Worm (Caenorhabditis elegans): ENCODE measurements around the gene tag-343.
A peak's percentile ranks its signal among the peaks of the same experiment; 100 is the strongest.

tag-343 gene

ce11 chrX:16689852-16690473 is 15.4 kb upstream of the tag-343 start:
- TF ChIP-seq sox-2 (GFP tag; IDR thresholded peaks at IDR 0.05) (no peak), dve-1 (tag; optimal IDR thresholded peaks at IDR 0.05) (no peak), Y22D7AL.16 (tag; optimal IDR thresholded peaks at IDR 0.05) (no peak), C38D4.7 (GFP tag; optimal IDR thresholded peaks at IDR 0.05) (no peak), ama-1 (optimal IDR thresholded peaks at IDR 0.05) (no peak), mec-3 (tag; optimal IDR thresholded peaks at IDR 0.05; ENCODE audit: borderline replicate concordance) (no peak), pha-4 (tag; optimal IDR thresholded peaks at IDR 0.05) (no peak), pha-2 (tag; optimal IDR thresholded peaks at IDR 0.05) (no peak), zip-5 (tag; optimal IDR thresholded peaks at IDR 0.05) (no peak), ceh-6 (GFP tag; optimal IDR thresholded peaks at IDR 0.05) (no peak), ceh-9 (tag; optimal IDR thresholded peaks at IDR 0.05) (no peak), elt-2 (tag; optimal IDR thresholded peaks at IDR 0.05) (no peak), fkh-6 (tag; optimal IDR thresholded peaks at IDR 0.05) (no peak), ceh-19 (GFP tag; optimal IDR thresholded peaks at IDR 0.05) (no peak), lim-6 (tag; optimal IDR thresholded peaks at IDR 0.05) (no peak), ceh-48 (tag; optimal IDR thresholded peaks at IDR 0.05) (no peak), ceh-24 (tag; optimal IDR thresholded peaks at IDR 0.05) (no peak), pat-9 (tag; optimal IDR thresholded peaks at IDR 0.05) (no peak), madf-2 (tag; optimal IDR thresholded peaks at IDR 0.05) (no peak)

ce11 chrX:16687945-16688344 is 13.4 kb upstream of the tag-343 start, which contains the start of gene F22H10.11:
F22H10.11 (minus strand) TSS chrX:16688045.
- no peak for TF ChIP-seq hlh-13 (GFP tag; optimal IDR thresholded peaks at IDR 0.05)
- no peak for TF ChIP-seq ceh-19 (GFP tag; optimal IDR thresholded peaks at IDR 0.05)
- TF ChIP-seq Y22D7AL.16 (tag; optimal IDR thresholded peaks at IDR 0.05): no peak
- TF ChIP-seq gmeb-2 (tag; optimal IDR thresholded peaks at IDR 0.05): no peak
- TF ChIP-seq hlh-8 (tag; optimal IDR thresholded peaks at IDR 0.05): no peak
- TF ChIP-seq K09A11.1 (tag; optimal IDR thresholded peaks at IDR 0.05; ENCODE audit: insufficient read depth): no peak
- TF ChIP-seq ref-2 (tag; optimal IDR thresholded peaks at IDR 0.05): no peak
- TF ChIP-seq ahr-1 (tag; optimal IDR thresholded peaks at IDR 0.05): no peak
- TF ChIP-seq unc-42 (tag; optimal IDR thresholded peaks at IDR 0.05): no peak
- TF ChIP-seq pat-9 (tag; optimal IDR thresholded peaks at IDR 0.05): no peak
- no peak for TF ChIP-seq dmd-4 (tag; optimal IDR thresholded peaks at IDR 0.05; ENCODE audit: borderline replicate concordance)
- TF ChIP-seq pha-2 (tag; optimal IDR thresholded peaks at IDR 0.05): no peak
- TF ChIP-seq unc-55 (GFP tag; optimal IDR thresholded peaks at IDR 0.05): no peak
- no peak for TF ChIP-seq ceh-24 (tag; optimal IDR thresholded peaks at IDR 0.05)
- no peak for TF ChIP-seq zip-5 (tag; optimal IDR thresholded peaks at IDR 0.05)
- TF ChIP-seq fkh-10 (GFP tag; optimal IDR thresholded peaks at IDR 0.05): no peak

ce11 chrX:16687377-16687776 is 12.8 kb upstream of the tag-343 start:
- TF ChIP-seq hlh-6 (tag; optimal IDR thresholded peaks at IDR 0.05) (no peak), pqm-1 (tag; optimal IDR thresholded peaks at IDR 0.05) (no peak), unc-86 (tag; optimal IDR thresholded peaks at IDR 0.05) (no peak), ceh-48 (tag; optimal IDR thresholded peaks at IDR 0.05) (no peak), ama-1 (optimal IDR thresholded peaks at IDR 0.05) (no peak), eyg-1 (tag; optimal IDR thresholded peaks at IDR 0.05) (no peak)

DNA sequence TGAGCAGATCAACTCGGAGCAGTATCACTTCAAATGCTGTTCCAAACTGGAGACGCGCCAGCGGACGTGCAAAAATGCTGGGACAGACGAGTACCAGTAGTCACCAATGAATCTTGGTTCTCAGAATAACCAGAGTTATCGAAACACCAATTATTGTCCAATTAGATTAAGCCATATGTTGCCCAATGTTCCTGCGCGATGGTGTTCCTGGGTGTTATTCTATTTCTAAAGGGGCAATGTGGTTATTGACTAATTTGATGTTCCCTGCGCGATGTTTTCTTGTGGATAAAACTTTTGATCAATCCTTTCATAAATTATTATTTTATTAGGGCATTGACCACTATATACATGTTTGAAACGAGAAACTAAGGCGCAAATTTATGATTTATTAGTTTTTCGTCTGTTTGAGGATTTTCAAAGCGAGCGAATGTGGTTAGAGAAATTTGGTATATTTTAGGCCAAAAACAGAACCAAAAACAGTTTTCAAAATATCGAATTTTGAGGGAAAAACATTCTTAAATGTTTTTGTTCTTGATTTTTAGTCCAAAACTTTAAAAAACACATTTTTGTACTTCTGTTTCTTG is 7.5 kb upstream of the tag-343 start:
- TF ChIP-seq ceh-9 (tag; optimal IDR thresholded peaks at IDR 0.05): no peak
- no peak for TF ChIP-seq ahr-1 (tag; optimal IDR thresholded peaks at IDR 0.05)
- TF ChIP-seq K09A11.1 (tag; optimal IDR thresholded peaks at IDR 0.05; ENCODE audit: insufficient read depth): peak; percentile 75
- peak; percentile 95 for TF ChIP-seq dve-1 (tag; optimal IDR thresholded peaks at IDR 0.05)
- peak; percentile 28 for TF ChIP-seq tbx-7 (tag; optimal IDR thresholded peaks at IDR 0.05)
- no peak for TF ChIP-seq unc-3 (GFP tag; conservative IDR thresholded peaks at IDR 0.05)
- peak; percentile 63 for TF ChIP-seq unc-3 (tag; optimal IDR thresholded peaks at IDR 0.05)
- TF ChIP-seq sdc-2 (tag; optimal IDR thresholded peaks at IDR 0.05): peak; percentile 99
- TF ChIP-seq hlh-13 (GFP tag; optimal IDR thresholded peaks at IDR 0.05): peak; percentile 42
- peak; percentile 75 for TF ChIP-seq sox-2 (GFP tag; IDR thresholded peaks at IDR 0.05)
- TF ChIP-seq hlh-8 (tag; optimal IDR thresholded peaks at IDR 0.05): no peak
- no peak for TF ChIP-seq C38D4.7 (GFP tag; optimal IDR thresholded peaks at IDR 0.05)
- peak; percentile 50 for TF ChIP-seq ets-4 (tag; optimal IDR thresholded peaks at IDR 0.05)
- no peak for TF ChIP-seq npax-4 (tag; optimal IDR thresholded peaks at IDR 0.05)
- no peak for TF ChIP-seq lin-11 (tag; optimal IDR thresholded peaks at IDR 0.05)
- peak; percentile 21 for TF ChIP-seq madf-2 (tag; optimal IDR thresholded peaks at IDR 0.05)
- peak; percentile 67 for TF ChIP-seq hlh-30 (tag; optimal IDR thresholded peaks at IDR 0.05; ENCODE audit: insufficient read depth)
- TF ChIP-seq ceh-48 (tag; optimal IDR thresholded peaks at IDR 0.05): peak; percentile 93
- peak; percentile 50 for TF ChIP-seq unc-55 (GFP tag; optimal IDR thresholded peaks at IDR 0.05)
- no peak for TF ChIP-seq K02D7.2 (tag; optimal IDR thresholded peaks at IDR 0.05)
- no peak for TF ChIP-seq mec-3 (tag; optimal IDR thresholded peaks at IDR 0.05; ENCODE audit: borderline replicate concordance)
- no peak for TF ChIP-seq sox-4 (tag; optimal IDR thresholded peaks at IDR 0.05)
- no peak for TF ChIP-seq ceh-24 (tag; optimal IDR thresholded peaks at IDR 0.05)
- peak; percentile 32 for TF ChIP-seq ceh-6 (GFP tag; optimal IDR thresholded peaks at IDR 0.05)
